Worm (Caenorhabditis elegans): ENCODE results near the gene pigc-1.

DNA sequence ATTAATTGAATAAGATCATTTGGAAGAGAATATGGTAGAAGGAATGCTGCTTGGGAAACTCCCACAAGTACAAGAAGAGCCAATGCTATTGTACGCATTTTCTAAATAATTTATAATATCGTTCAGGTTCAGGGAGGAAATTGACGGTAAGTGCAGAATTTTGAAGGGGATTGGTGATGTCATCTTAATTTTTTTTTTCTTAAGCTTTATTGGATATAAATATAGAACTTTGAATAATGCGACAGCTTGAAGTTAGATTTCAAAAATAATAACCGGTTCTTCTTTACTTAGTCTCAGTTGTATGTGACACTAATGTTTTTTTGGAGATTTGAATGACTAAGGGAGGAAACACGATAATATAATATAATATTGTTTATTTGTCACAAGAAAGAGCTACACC lies 12.2 kb downstream of the pigc-1 start, which contains the start of gene nspg-7.1:
- TF ChIP-seq cog-1 (tag; optimal IDR thresholded peaks at IDR 0.05) (no peak), ztf-23 (GFP tag; IDR thresholded peaks at IDR 0.05) (no peak), ztf-29 (GFP tag; IDR thresholded peaks at IDR 0.05) (no peak), T22C8.4 (GFP tag; IDR thresholded peaks at IDR 0.05) (no peak), flt-1 (GFP tag; IDR thresholded peaks at IDR 0.05) (no peak), tab-1 (GFP tag; IDR thresholded peaks at IDR 0.05) (no peak), ref-1 (GFP tag; conservative IDR thresholded peaks at IDR 0.05) (no peak), klf-2 (GFP tag; conservative IDR thresholded peaks at IDR 0.05) (no peak)
